Worm (Caenorhabditis elegans) whole organism, young adult: ENCODE results near the gene M01B2.8.

Experiments used
- C06A6.2 ChIP-seq: fragments of 200-800 bp; sonication (Bioruptor generic); conservative IDR thresholded peaks from 2 replicates; pipeline ENCODE4 v1.3.6; 2022; ENCODE audit warnings: missing genetic modification characterization, missing compliant biosample characterization
- F57C9.4 ChIP-seq: sonication (generic microtip); optimal IDR thresholded peaks from 2 replicates; lab custom pipeline; 2017; ENCODE audit warnings: mild to moderate bottlenecking, missing genetic modification characterization, missing compliant biosample characterization
- K11D2.4 ChIP-seq: fragments of 200-800 bp; sonication (Bioruptor generic); IDR thresholded peaks from 2 replicates; pipeline ENCODE4 v1.3.6; 2022; ENCODE audit warnings: missing genetic modification reagents, missing genetic modification characterization, missing compliant biosample characterization
- bed-2 ChIP-seq: fragments of 200-800 bp; sonication (Bioruptor generic); IDR thresholded peaks from 2 replicates; pipeline ENCODE4 v1.3.6; 2022; ENCODE audit warnings: missing genetic modification reagents, missing genetic modification characterization, missing compliant biosample characterization
- cebp-1 ChIP-seq, 2 experiments: fragments of 200-800 bp in 1 of 2; sonication (Bioruptor generic) in 1 of 2; sonication (generic microtip) in 1 of 2; IDR thresholded peaks in 1 of 2; optimal IDR thresholded peaks in 1 of 2; 2 replicates each; pipeline versions ENCODE4 v1.3.6 to Lab custom; 2017 to 2022; ENCODE audit warnings: missing compliant biosample characterization in 2 of 2, missing genetic modification characterization in 2 of 2, mild to moderate bottlenecking in 1 of 2, missing genetic modification reagents in 1 of 2, moderate library complexity in 1 of 2
- ceh-91 ChIP-seq: fragments of 200-800 bp; sonication (Bioruptor generic); IDR thresholded peaks from 2 replicates; pipeline ENCODE4 v1.3.6; 2022; ENCODE audit warnings: missing genetic modification reagents, missing genetic modification characterization, missing compliant biosample characterization
- dpl-1 ChIP-seq: fragments of 150-350 bp; optimal IDR thresholded peaks from 2 replicates; lab custom pipeline; 2014; ENCODE audit warnings: missing biosample characterization, missing genetic modification reagents, missing genetic modification characterization
- hmg-1.2 ChIP-seq: fragments of 200-800 bp; sonication (Bioruptor generic); IDR thresholded peaks from 2 replicates; pipeline ENCODE4 v1.3.6; 2022; ENCODE audit warnings: missing genetic modification reagents, missing genetic modification characterization, missing compliant biosample characterization
- lin-35 ChIP-seq, 3 experiments: fragments of 150-350 bp in 2 of 3; sonication (generic microtip) in 1 of 3; optimal IDR thresholded peaks; 2 replicates each; lab custom pipeline; 2014 to 2018; ENCODE audit warnings: missing biosample characterization in 3 of 3, missing genetic modification characterization in 3 of 3, missing genetic modification reagents in 3 of 3
- nfya-1 ChIP-seq: sonication (generic microtip); optimal IDR thresholded peaks from 2 replicates; lab custom pipeline; 2017; ENCODE audit warnings: antibody characterized with exemption, missing compliant biosample characterization, missing genetic modification characterization, borderline replicate concordance; ENCODE audit not compliant: insufficient read depth
- snpc-3.4 ChIP-seq: sonication (generic microtip); optimal IDR thresholded peaks from 2 replicates; lab custom pipeline; 2017; ENCODE audit warnings: missing genetic modification characterization, mild to moderate bottlenecking, missing compliant biosample characterization, antibody characterized with exemption, moderate library complexity, missing genotype, missing genetic modification reagents
- tbp1 ChIP-seq: fragments of 200-800 bp; sonication (Bioruptor generic); optimal IDR thresholded peaks from 2 replicates; lab custom pipeline; 2018; ENCODE audit warnings: mild to moderate bottlenecking, missing genetic modification characterization, missing compliant biosample characterization
- unc-130 ChIP-seq: sonication (generic microtip); optimal IDR thresholded peaks from 2 replicates; lab custom pipeline; 2016; ENCODE audit warnings: missing genetic modification reagents, missing genetic modification characterization, missing compliant biosample characterization

- TF ChIP-seq hmg-1.2 (GFP tag; lab: Robert Waterston, UW), result no peak
- no peak for TF ChIP-seq tbp1 (GFP tag; lab: Kevin White, UChicago)
- no peak for TF ChIP-seq lin-35 (GFP tag; optimal IDR thresholded peaks at IDR 0.05; lab: Kevin White, UChicago)
- TF ChIP-seq ceh-91 (GFP tag; lab: Robert Waterston, UW), result no peak
- TF ChIP-seq bed-2 (GFP tag; lab: Robert Waterston, UW), result no peak
- TF ChIP-seq unc-130 (GFP tag; lab: Kevin White, UChicago), result no peak
- no peak for TF ChIP-seq dpl-1 (GFP tag; lab: Kevin White, UChicago)
- TF ChIP-seq C06A6.2, result no peak
- TF ChIP-seq K11D2.4 (GFP tag; lab: Robert Waterston, UW), result no peak
- no peak for TF ChIP-seq snpc-3.4 (tag; lab: Kevin White, UChicago)
- TF ChIP-seq nfya-1, result no peak
- TF ChIP-seq cebp-1 (GFP tag; IDR thresholded peaks at IDR 0.05; lab: Robert Waterston, UW), result no peak
- TF ChIP-seq cebp-1 (tag; optimal IDR thresholded peaks at IDR 0.05; lab: Kevin White, UChicago), result no peak
- TF ChIP-seq F57C9.4, result no peak
These were observed 14.8 kb downstream of the M01B2.8 start, which contains the start of gene srw-16 for ce11 chrV:15274757-15275156.
